Fruit fly (Drosophila melanogaster) whole organism, embryonic: ENCODE measurements around the gene CG45218.

Experiments
- Adf1 ChIP-seq: fragments of 200-800 bp; sonication (Bioruptor generic); IDR thresholded peaks from 2 replicates; pipeline ENCODE4 v1.3.6; 2022; ENCODE audit warnings: missing biosample characterization, missing genetic modification characterization
- Awh ChIP-seq: fragments of 200-800 bp; sonication (Bioruptor generic); IDR thresholded peaks from 2 replicates; pipeline ENCODE4, ENCODE4 v1.3.6; 2022; ENCODE audit warnings: missing biosample characterization, missing genetic modification characterization
- Bteb2 ChIP-seq: fragments of 200-800 bp; sonication (Bioruptor generic); optimal IDR thresholded peaks from 2 replicates; lab custom pipeline; 2016; ENCODE audit warnings: missing biosample characterization, missing genetic modification characterization
- CG10366 ChIP-seq: fragments of 200-800 bp; sonication (Bioruptor generic); IDR thresholded peaks from 2 replicates; pipeline ENCODE4 v1.3.6; 2022; ENCODE audit warnings: missing biosample characterization, missing genetic modification characterization
- CG11560 ChIP-seq: fragments of 200-800 bp; sonication (Bioruptor generic); IDR thresholded peaks from 3 replicates; pipeline ENCODE4 v1.3.6; 2022; ENCODE audit warnings: missing biosample characterization, missing genetic modification characterization
- CG14710 ChIP-seq: fragments of 200-800 bp; sonication (Bioruptor generic); optimal IDR thresholded peaks from 3 replicates; lab custom pipeline; 2019; ENCODE audit warnings: missing biosample characterization, mild to moderate bottlenecking, missing genetic modification characterization, moderate library complexity
- CG14860 ChIP-seq: fragments of 200-800 bp; sonication (Bioruptor generic); IDR thresholded peaks from 3 replicates; pipeline ENCODE4 v1.3.6; 2022; ENCODE audit warnings: missing biosample characterization, missing genetic modification characterization; ENCODE audit not compliant: partially characterized antibody
- CG1603 ChIP-seq: fragments of 200-800 bp; sonication (Bioruptor generic); optimal IDR thresholded peaks from 2 replicates; lab custom pipeline; 2019; ENCODE audit warnings: missing biosample characterization, mild to moderate bottlenecking, missing genetic modification characterization, moderate library complexity
- CG1792 ChIP-seq: fragments of 200-800 bp; sonication (Bioruptor generic); optimal IDR thresholded peaks from 2 replicates; lab custom pipeline; 2016; ENCODE audit warnings: missing biosample characterization, missing genetic modification characterization
- CG18476 ChIP-seq: fragments of 200-800 bp; sonication (Bioruptor generic); optimal IDR thresholded peaks from 2 replicates; lab custom pipeline; 2016; ENCODE audit warnings: missing biosample characterization, mild to moderate bottlenecking, missing genetic modification characterization
- CG18599 ChIP-seq: fragments of 200-800 bp; sonication (Bioruptor generic); optimal IDR thresholded peaks from 3 replicates; lab custom pipeline; 2017; ENCODE audit warnings: missing biosample characterization, missing genetic modification characterization, mild to moderate bottlenecking, moderate library complexity, missing genetic modification reagents
- CG18764 ChIP-seq: fragments of 200-800 bp; sonication (Bioruptor generic); optimal IDR thresholded peaks from 3 replicates; lab custom pipeline; 2016; ENCODE audit warnings: missing biosample characterization, missing genetic modification characterization
- CG30403 ChIP-seq: fragments of 200-800 bp; sonication (Bioruptor generic); optimal IDR thresholded peaks from 3 replicates; lab custom pipeline; 2016; ENCODE audit warnings: missing biosample characterization, missing genetic modification characterization
- CG3726 ChIP-seq: fragments of 200-800 bp; sonication (Bioruptor generic); IDR thresholded peaks from 3 replicates; pipeline ENCODE4, ENCODE4 v1.3.6; 2022; ENCODE audit warnings: missing biosample characterization, missing genetic modification characterization
- CG6689 ChIP-seq: fragments of 200-800 bp; sonication (Bioruptor generic); IDR thresholded peaks from 2 replicates; pipeline ENCODE4 v1.3.6; 2022; ENCODE audit warnings: missing biosample characterization, missing genetic modification characterization
- CG6765 ChIP-seq: fragments of 200-800 bp; sonication (Bioruptor generic); optimal IDR thresholded peaks from 3 replicates; lab custom pipeline; 2017; ENCODE audit warnings: missing biosample characterization, mild to moderate bottlenecking, missing genetic modification characterization
- CG6791 ChIP-seq: fragments of 200-800 bp; sonication (Bioruptor generic); IDR thresholded peaks from 3 replicates; pipeline ENCODE4 v1.3.6; 2022; ENCODE audit warnings: missing biosample characterization, missing genetic modification characterization; ENCODE audit not compliant: partially characterized antibody
- CG6854 ChIP-seq: fragments of 200-800 bp; sonication (Bioruptor generic); optimal IDR thresholded peaks from 3 replicates; lab custom pipeline; 2017; ENCODE audit warnings: missing biosample characterization, mild to moderate bottlenecking, missing genetic modification characterization
- CG9609 ChIP-seq: fragments of 200-800 bp; sonication (Bioruptor generic); optimal IDR thresholded peaks from 3 replicates; lab custom pipeline; 2016; ENCODE audit warnings: missing biosample characterization, missing genetic modification characterization
- CG9876 ChIP-seq: fragments of 200-800 bp; sonication (Bioruptor generic); optimal IDR thresholded peaks from 2 replicates; lab custom pipeline; 2016; ENCODE audit warnings: missing biosample characterization, missing genetic modification characterization
- CTCF ChIP-seq: fragments of 200-800 bp; sonication (Bioruptor generic); optimal IDR thresholded peaks from 2 replicates; lab custom pipeline; 2017; ENCODE audit warnings: missing biosample characterization, mild to moderate bottlenecking, missing genetic modification characterization, moderate library complexity
- Camta ChIP-seq: fragments of 200-800 bp; sonication (Bioruptor generic); optimal IDR thresholded peaks from 2 replicates; lab custom pipeline; 2016; ENCODE audit warnings: missing biosample characterization, missing genetic modification characterization
- D ChIP-seq, 2 experiments: fragments of 200-800 bp in 1 of 2; fragments of >200 bp in 1 of 2; sonication (Bioruptor generic) in 1 of 2; optimal IDR thresholded peaks; 2 replicates in 1 of 2; 3 replicates in 1 of 2; lab custom pipeline; 2017; ENCODE audit warnings: mild to moderate bottlenecking in 1 of 2, missing biosample characterization in 1 of 2, missing genetic modification characterization in 1 of 2, missing genetic modification reagents in 1 of 2
- Fer1 ChIP-seq: fragments of 200-800 bp; sonication (Bioruptor generic); optimal IDR thresholded peaks from 2 replicates; lab custom pipeline; 2017; ENCODE audit warnings: missing biosample characterization, mild to moderate bottlenecking, missing genetic modification characterization
- NC2α ChIP-seq: fragments of 200-800 bp; sonication (Bioruptor generic); optimal IDR thresholded peaks from 2 replicates; lab custom pipeline; 2016; ENCODE audit warnings: missing biosample characterization, missing genetic modification characterization
- Poxn ChIP-seq: fragments of 200-800 bp; sonication (Bioruptor generic); IDR thresholded peaks from 2 replicates; pipeline ENCODE4 v1.3.6; 2022; ENCODE audit warnings: missing biosample characterization, missing genetic modification characterization
- Spps ChIP-seq: fragments of 200-800 bp; sonication (Bioruptor generic); optimal IDR thresholded peaks from 2 replicates; lab custom pipeline; 2018; ENCODE audit warnings: missing biosample characterization, mild to moderate bottlenecking, missing genetic modification characterization
- ac ChIP-seq: fragments of 200-800 bp; sonication (Bioruptor generic); optimal IDR thresholded peaks from 3 replicates; lab custom pipeline; 2017; ENCODE audit warnings: missing biosample characterization, mild to moderate bottlenecking, missing genetic modification characterization
- btn ChIP-seq: fragments of 200-800 bp; sonication (Bioruptor generic); optimal IDR thresholded peaks from 2 replicates; lab custom pipeline; 2016; ENCODE audit warnings: missing biosample characterization, missing genetic modification characterization
- caup ChIP-seq: fragments of 200-800 bp; sonication (Bioruptor generic); optimal IDR thresholded peaks from 3 replicates; lab custom pipeline; 2017; ENCODE audit warnings: missing biosample characterization, mild to moderate bottlenecking, missing genetic modification characterization, moderate library complexity; ENCODE audit not compliant: severe bottlenecking
- chn ChIP-seq: fragments of 200-800 bp; sonication (Bioruptor generic); optimal IDR thresholded peaks from 2 replicates; lab custom pipeline; 2016; ENCODE audit warnings: missing biosample characterization, missing genetic modification characterization
- croc ChIP-seq: fragments of 200-800 bp; sonication (Bioruptor generic); conservative IDR thresholded peaks from 3 replicates; pipeline ENCODE4 v1.3.6; 2022; ENCODE audit warnings: missing biosample characterization, missing genetic modification characterization
- dm ChIP-seq: fragments of 200-800 bp; sonication (Bioruptor generic); optimal IDR thresholded peaks from 3 replicates; lab custom pipeline; 2016; ENCODE audit warnings: missing biosample characterization, missing genetic modification characterization
- eve ChIP-seq, 2 experiments: fragments of >200 bp; optimal IDR thresholded peaks; 2 replicates each; lab custom pipeline; 2017; ENCODE audit warnings: missing biosample characterization in 2 of 2, missing genetic modification characterization in 2 of 2
- grn ChIP-seq: fragments of 200-800 bp; sonication (Bioruptor generic); optimal IDR thresholded peaks from 3 replicates; lab custom pipeline; 2017; ENCODE audit warnings: missing biosample characterization, missing genetic modification characterization
- hb ChIP-seq: fragments of 200-800 bp; sonication (Bioruptor generic); IDR thresholded peaks from 3 replicates; pipeline ENCODE4 v1.3.6; 2022; ENCODE audit warnings: missing biosample characterization, missing genetic modification characterization; ENCODE audit not compliant: partially characterized antibody
- her ChIP-seq: fragments of 200-800 bp; sonication (Bioruptor generic); optimal IDR thresholded peaks from 2 replicates; lab custom pipeline; 2016; ENCODE audit warnings: missing biosample characterization, missing genetic modification characterization
- jigr1 ChIP-seq: fragments of 200-800 bp; sonication (Bioruptor generic); IDR thresholded peaks from 3 replicates; pipeline ENCODE4 v1.3.6; 2022; ENCODE audit warnings: missing biosample characterization, missing genetic modification characterization
- kah ChIP-seq: fragments of 200-800 bp; sonication (Bioruptor generic); optimal IDR thresholded peaks from 2 replicates; lab custom pipeline; 2018; ENCODE audit warnings: missing biosample characterization, mild to moderate bottlenecking, missing genetic modification characterization
- knrl ChIP-seq: fragments of 200-800 bp; sonication (Bioruptor generic); IDR thresholded peaks from 3 replicates; pipeline ENCODE4 v1.3.6; 2022; ENCODE audit warnings: missing biosample characterization, missing genetic modification characterization; ENCODE audit not compliant: partially characterized antibody
- lmd ChIP-seq: fragments of 200-800 bp; sonication (Bioruptor generic); IDR thresholded peaks from 2 replicates; pipeline ENCODE4 v1.3.6; 2022; ENCODE audit warnings: missing biosample characterization, missing genetic modification characterization
- maf-S ChIP-seq: fragments of 200-800 bp; sonication (Bioruptor generic); optimal IDR thresholded peaks from 2 replicates; lab custom pipeline; 2016; ENCODE audit warnings: missing biosample characterization, missing genetic modification characterization
- pzg ChIP-seq: fragments of 200-800 bp; sonication (Bioruptor generic); optimal IDR thresholded peaks from 3 replicates; lab custom pipeline; 2018; ENCODE audit warnings: missing biosample characterization, mild to moderate bottlenecking, missing genetic modification characterization, moderate library complexity
- rib ChIP-seq: fragments of 200-800 bp; sonication (Bioruptor generic); IDR thresholded peaks from 2 replicates; pipeline ENCODE4 v1.3.6; 2022; ENCODE audit warnings: missing biosample characterization, missing genetic modification characterization
- sens-2 ChIP-seq: fragments of 200-800 bp; sonication (Bioruptor generic); IDR thresholded peaks from 2 replicates; pipeline ENCODE4 v1.3.6; 2022; ENCODE audit warnings: missing biosample characterization, missing genetic modification characterization
- sim ChIP-seq: fragments of 200-800 bp; sonication (Bioruptor generic); IDR thresholded peaks from 2 replicates; pipeline ENCODE4 v1.3.6; 2022; ENCODE audit warnings: missing biosample characterization, missing genetic modification characterization
- sna ChIP-seq: fragments of 200-800 bp; sonication (Bioruptor generic); IDR thresholded peaks from 2 replicates; pipeline ENCODE4 v1.3.6; 2022; ENCODE audit warnings: missing biosample characterization, missing genetic modification characterization; ENCODE audit not compliant: partially characterized antibody
- tgo ChIP-seq: fragments of 200-800 bp; sonication (Bioruptor generic); IDR thresholded peaks from 3 replicates; pipeline ENCODE4 v1.3.6; 2022; ENCODE audit warnings: missing biosample characterization, missing genetic modification characterization
- unpg ChIP-seq: fragments of 200-800 bp; sonication (Bioruptor generic); optimal IDR thresholded peaks from 3 replicates; lab custom pipeline; 2018; ENCODE audit warnings: missing biosample characterization, mild to moderate bottlenecking, missing genetic modification characterization, moderate library complexity
- vnd ChIP-seq: fragments of 200-800 bp; sonication (Bioruptor generic); IDR thresholded peaks from 3 replicates; pipeline ENCODE4 v1.3.6; 2022; ENCODE audit warnings: missing biosample characterization, missing genetic modification characterization; ENCODE audit not compliant: partially characterized antibody

Gene CG45218

dm6 chr3R:15275158-15275623 is 15.4 kb downstream of the CG45218 start, which contains the start of the genes Cp190 and CG4338 (continued):
- peak; percentile 95 for TF ChIP-seq chn (GFP tag; lab: Kevin White, UChicago)
- peak; percentile 96 for TF ChIP-seq CG3726 (GFP tag; lab: Robert Waterston, UW)
- peak; percentile 97 for TF ChIP-seq caup (GFP tag; lab: Kevin White, UChicago)
- TF ChIP-seq sna (GFP tag; lab: Robert Waterston, UW), result no peak; the same call in 1 of the 2 replicates
- peak; percentile 95 for TF ChIP-seq kah (GFP tag; lab: Kevin White, UChicago)
- TF ChIP-seq Adf1 (GFP tag; lab: Robert Waterston, UW), result peak; percentile 79
- peak; percentile 91 for TF ChIP-seq sim (GFP tag; lab: Robert Waterston, UW)
- peak; percentile 95 for TF ChIP-seq CG6854
- peak; percentile 98 for TF ChIP-seq CG18476
- TF ChIP-seq CG18599 (GFP tag; lab: Kevin White, UChicago), result peak; percentile 98
- peak; percentile 98 for TF ChIP-seq lmd (GFP tag; lab: Robert Waterston, UW)
- peak; percentile 96 for TF ChIP-seq CG6765 (GFP tag; lab: Kevin White, UChicago)
- TF ChIP-seq croc (GFP tag; lab: Robert Waterston, UW), result peak; percentile 97
- TF ChIP-seq Awh, result peak; percentile 94
- peak; percentile 60 for TF ChIP-seq vnd (GFP tag; lab: Robert Waterston, UW)
- TF ChIP-seq maf-S (GFP tag; lab: Kevin White, UChicago), result peak; percentile 83
- peak; percentile 78 for TF ChIP-seq pzg (GFP tag; lab: Kevin White, UChicago)
- peak; percentile 97 for TF ChIP-seq tgo (GFP tag; lab: Robert Waterston, UW)
- TF ChIP-seq btn (GFP tag; lab: Kevin White, UChicago), result peak; percentile 35
- peak; percentile 89 for TF ChIP-seq dm (GFP tag; lab: Kevin White, UChicago)
- TF ChIP-seq hb (GFP tag; lab: Robert Waterston, UW), result peak; percentile 72
- peak; percentile 100 for TF ChIP-seq CG6689 (GFP tag; lab: Robert Waterston, UW)
- peak; percentile 92 for TF ChIP-seq CG1603
- TF ChIP-seq Poxn (GFP tag; lab: Robert Waterston, UW), result peak; percentile 89
- no peak for TF ChIP-seq D (optimal IDR thresholded peaks at IDR 0.05; lab: Kevin White, UChicago)
- TF ChIP-seq D (GFP tag; optimal IDR thresholded peaks at IDR 0.05; lab: Kevin White, UChicago), result peak; percentile 96
- peak; percentile 89 for TF ChIP-seq CG9609
- TF ChIP-seq eve (GFP tag; optimal IDR thresholded peaks at IDR 0.05; lab: Kevin White, UChicago), result peak in 1 of 2 experiments; percentile 61
- TF ChIP-seq Fer1 (GFP tag; lab: Kevin White, UChicago), result peak; percentile 98
- TF ChIP-seq CG14710, result peak; percentile 99
- peak; percentile 83 for TF ChIP-seq CG6791
- peak; percentile 81 for TF ChIP-seq knrl (GFP tag; lab: Robert Waterston, UW)
- TF ChIP-seq CG14860, result peak; percentile 61
- no peak for TF ChIP-seq grn (GFP tag; lab: Kevin White, UChicago)
- TF ChIP-seq Camta, result peak; percentile 93
- peak; percentile 94 for TF ChIP-seq sens-2 (GFP tag; lab: Robert Waterston, UW)
- peak; percentile 97 for TF ChIP-seq Spps
- peak; percentile 52 for TF ChIP-seq her (GFP tag; lab: Kevin White, UChicago)
- TF ChIP-seq rib (GFP tag; lab: Robert Waterston, UW), result peak; percentile 91
- peak; percentile 95 for TF ChIP-seq CG18764
- TF ChIP-seq ac (GFP tag; lab: Kevin White, UChicago), result peak; percentile 91
- TF ChIP-seq jigr1, result peak; percentile 93
- peak; percentile 94 for TF ChIP-seq CG10366 (GFP tag; lab: Robert Waterston, UW)
- TF ChIP-seq Bteb2 (GFP tag; lab: Kevin White, UChicago), result peak; percentile 93
- TF ChIP-seq CG1792, result peak; percentile 84
- TF ChIP-seq CG9876 (GFP tag; lab: Kevin White, UChicago), result peak; percentile 66
- TF ChIP-seq CG30403 (GFP tag; lab: Kevin White, UChicago), result peak; percentile 99
- peak; percentile 90 for TF ChIP-seq CG11560 (tag; lab: Robert Waterston, UW)
- peak; percentile 99 for TF ChIP-seq unpg (GFP tag; lab: Kevin White, UChicago)
- peak; percentile 72 for TF ChIP-seq NC2α (GFP tag; lab: Kevin White, UChicago)
- TF ChIP-seq CTCF (GFP tag; lab: Kevin White, UChicago), result peak; percentile 68
